Worm (Caenorhabditis elegans) whole organism, L4/young adult: ENCODE measurements around the gene B0353.1.

Experiments
- dao-5 ChIP-seq: sonication (generic microtip); optimal IDR thresholded peaks from 2 replicates; lab custom pipeline; 2016; ENCODE audit warnings: missing genotype, missing genetic modification characterization, moderate library complexity, missing compliant biosample characterization
- him-1 ChIP-seq: sonication (generic microtip); optimal IDR thresholded peaks from 2 replicates; lab custom pipeline; 2016; ENCODE audit warnings: missing genotype, missing genetic modification reagents, missing genetic modification characterization, missing compliant biosample characterization

- TF ChIP-seq dao-5 (tag; lab: Kevin White, UChicago) (no peak), him-1 (tag; lab: Kevin White, UChicago) (no peak)
Measured at ce11 chrIII:605415-606054, 49.8 kb downstream of the B0353.1 start, which contains the start of the genes Y55B1AR.4 and ttr-7.
